Worm (Caenorhabditis elegans): Measurements from ENCODE around the gene best-18.

best-18 gene

ce11 chrIII:10181868-10182267 lies 30.3 kb upstream of the best-18 start:
- no peak for TF ChIP-seq isw-1 (GFP tag; IDR thresholded peaks at IDR 0.05)
- no peak for TF ChIP-seq hpl-2 (GFP tag; optimal IDR thresholded peaks at IDR 0.05)
- no peak for TF ChIP-seq unc-30 (tag; optimal IDR thresholded peaks at IDR 0.05)
- TF ChIP-seq ceh-90 (tag; optimal IDR thresholded peaks at IDR 0.05), result no peak
- no peak for TF ChIP-seq zip-4 (GFP tag; optimal IDR thresholded peaks at IDR 0.05)
- no peak for TF ChIP-seq C34B4.2 (tag; optimal IDR thresholded peaks at IDR 0.05)
- no peak for TF ChIP-seq hlh-4 (tag; optimal IDR thresholded peaks at IDR 0.05)
- TF ChIP-seq nhr-28 (tag; optimal IDR thresholded peaks at IDR 0.05), result no peak
- no peak for TF ChIP-seq irx-1 (tag; optimal IDR thresholded peaks at IDR 0.05)
- no peak for TF ChIP-seq mef-2 (tag; optimal IDR thresholded peaks at IDR 0.05)
- TF ChIP-seq skn-1 (tag; optimal IDR thresholded peaks at IDR 0.05), result no peak
- TF ChIP-seq efl-3 (GFP tag; optimal IDR thresholded peaks at IDR 0.05), result no peak
- TF ChIP-seq tbx-2 (tag; optimal IDR thresholded peaks at IDR 0.05), result no peak
- TF ChIP-seq nhr-90 (tag; optimal IDR thresholded peaks at IDR 0.05; ENCODE audit: poor library complexity), result no peak
- TF ChIP-seq nhr-47 (tag; optimal IDR thresholded peaks at IDR 0.05), result no peak
- TF ChIP-seq zag-1 (tag; optimal IDR thresholded peaks at IDR 0.05), result no peak

- TF ChIP-seq snu-23 (GFP tag; optimal IDR thresholded peaks at IDR 0.05) (no peak), pax-3 (tag; optimal IDR thresholded peaks at IDR 0.05) (no peak), dsc-1 (tag; optimal IDR thresholded peaks at IDR 0.05) (no peak), zag-1 (tag; optimal IDR thresholded peaks at IDR 0.05) (no peak), ets-5 (GFP tag; IDR thresholded peaks at IDR 0.05) (no peak), nhr-85 (tag) (no peak), nhr-11 (tag; optimal IDR thresholded peaks at IDR 0.05) (no peak), isw-1 (GFP tag; IDR thresholded peaks at IDR 0.05) (no peak)
Measured at ce11 chrIII:10186160-10186559, 26.0 kb upstream of the best-18 start, which contains the start of gene unc-47. unc-47 (minus strand) TSS chrIII:10186260.

- TF ChIP-seq F16B12.6 (tag; optimal IDR thresholded peaks at IDR 0.05) (peak; percentile 10), unc-62 (GFP tag; optimal IDR thresholded peaks at IDR 0.05) (no peak), fkh-10 (GFP tag; optimal IDR thresholded peaks at IDR 0.05) (peak; percentile 59), efl-1 (optimal IDR thresholded peaks at IDR 0.05) (peak; percentile 22 to 25), efl-1 (GFP tag; optimal IDR thresholded peaks at IDR 0.05 in 1 of 2) (no peak), lin-14 (GFP tag; optimal IDR thresholded peaks at IDR 0.05) (peak; percentile 75), dpl-1 (GFP tag; optimal IDR thresholded peaks at IDR 0.05) (peak in 1 of 3 experiments; percentile 21), zag-1 (tag; optimal IDR thresholded peaks at IDR 0.05) (no peak), nhr-12 (tag; optimal IDR thresholded peaks at IDR 0.05) (no peak), ztf-4 (tag; optimal IDR thresholded peaks at IDR 0.05) (no peak), ceh-82 (tag; optimal IDR thresholded peaks at IDR 0.05) (peak in 1 of 3 experiments; percentile 39), unc-86 (tag; optimal IDR thresholded peaks at IDR 0.05) (peak; percentile 13), fos-1 (tag; optimal IDR thresholded peaks at IDR 0.05) (no peak), egl-13 (tag; optimal IDR thresholded peaks at IDR 0.05) (no peak), vab-15 (tag; optimal IDR thresholded peaks at IDR 0.05) (no peak), ets-5 (GFP tag; IDR thresholded peaks at IDR 0.05) (no peak), lin-35 (GFP tag; optimal IDR thresholded peaks at IDR 0.05) (no peak), nhr-19 (GFP tag; conservative IDR thresholded peaks at IDR 0.05) (no peak), fkh-8 (tag; optimal IDR thresholded peaks at IDR 0.05) (peak; percentile 49), ceh-88 (GFP tag; IDR thresholded peaks at IDR 0.05) (no peak)
Measured at ce11 chrIII:10187840-10188239, 24.4 kb upstream of the best-18 start.

- TF ChIP-seq elt-3 (tag; optimal IDR thresholded peaks at IDR 0.05) (no peak), vab-15 (tag; optimal IDR thresholded peaks at IDR 0.05) (no peak), mdl-1 (tag; optimal IDR thresholded peaks at IDR 0.05) (no peak), efl-3 (GFP tag; optimal IDR thresholded peaks at IDR 0.05) (no peak), C34B4.2 (tag; optimal IDR thresholded peaks at IDR 0.05) (no peak), lin-35 (GFP tag; optimal IDR thresholded peaks at IDR 0.05) (no peak), blmp-1 (tag; optimal IDR thresholded peaks at IDR 0.05) (no peak), grh-1 (GFP tag; IDR thresholded peaks at IDR 0.05) (no peak), sox-4 (tag; optimal IDR thresholded peaks at IDR 0.05) (no peak), F16B12.6 (tag; optimal IDR thresholded peaks at IDR 0.05) (no peak), C04F5.9 (tag; optimal IDR thresholded peaks at IDR 0.05) (no peak), unc-98 (GFP tag; IDR thresholded peaks at IDR 0.05) (no peak), ces-1 (GFP tag; optimal IDR thresholded peaks at IDR 0.05) (no peak), ztf-4 (tag; optimal IDR thresholded peaks at IDR 0.05) (no peak), mef-2 (tag; optimal IDR thresholded peaks at IDR 0.05) (no peak)
Measured at ce11 chrIII:10188912-10189311, 23.3 kb upstream of the best-18 start, which contains the start of gene epac-1. epac-1 (plus strand) TSS chrIII:10189212.

Measured in whole organism, L1 larva.